Worm (Caenorhabditis elegans) whole organism, mixed stage, embryonic: ENCODE data around the gene K02F6.6.
"Not testable (repeated sequence)": the region's sequence is repeated elsewhere in the genome, so short reads cannot be mapped to it uniquely, and the experiment has no call there.

Experiments used
- bed-3 ChIP-seq: fragments of 200-800 bp; sonication (Bioruptor generic); optimal IDR thresholded peaks from 3 replicates; lab custom pipeline; 2018; ENCODE audit warnings: mild to moderate bottlenecking, missing genetic modification characterization, moderate library complexity, missing compliant biosample characterization
- ceh-39 ChIP-seq: fragments of 150-350 bp; optimal IDR thresholded peaks from 2 replicates; lab custom pipeline; 2014; ENCODE audit warnings: missing biosample characterization, missing genetic modification characterization
- ceh-43 ChIP-seq: fragments of 200-800 bp; sonication (Bioruptor generic); optimal IDR thresholded peaks from 2 replicates; lab custom pipeline; 2018; ENCODE audit warnings: mild to moderate bottlenecking, missing genetic modification characterization, moderate library complexity, missing compliant biosample characterization
- ceh-83 ChIP-seq: fragments of 200-800 bp; sonication (Bioruptor generic); optimal IDR thresholded peaks from 2 replicates; lab custom pipeline; 2018; ENCODE audit warnings: mild to moderate bottlenecking, missing genetic modification characterization, missing compliant biosample characterization
- ces-1 ChIP-seq: fragments of 150-350 bp; optimal IDR thresholded peaks from 2 replicates; lab custom pipeline; 2014; ENCODE audit warnings: missing biosample characterization, missing genetic modification reagents, missing genetic modification characterization
- drap-1 ChIP-seq: fragments of 200-800 bp; sonication (Bioruptor generic); optimal IDR thresholded peaks from 3 replicates; lab custom pipeline; 2018; ENCODE audit warnings: mild to moderate bottlenecking, missing genetic modification characterization, missing compliant biosample characterization
- elt-1 ChIP-seq: sonication (generic microtip); optimal IDR thresholded peaks from 2 replicates; lab custom pipeline; 2017; ENCODE audit warnings: missing genetic modification characterization, mild to moderate bottlenecking, missing compliant biosample characterization, antibody characterized with exemption, moderate library complexity, borderline replicate concordance; ENCODE audit not compliant: insufficient read depth
- flh-1 ChIP-seq: fragments of 200-800 bp; sonication (Bioruptor generic); optimal IDR thresholded peaks from 2 replicates; lab custom pipeline; 2018; ENCODE audit warnings: mild to moderate bottlenecking, missing genetic modification characterization, moderate library complexity, missing compliant biosample characterization
- ham-2 ChIP-seq: fragments of 200-800 bp; sonication (Bioruptor generic); optimal IDR thresholded peaks from 2 replicates; lab custom pipeline; 2018; ENCODE audit warnings: mild to moderate bottlenecking, missing genetic modification characterization, missing compliant biosample characterization
- hlh-1 ChIP-seq: fragments of 150-350 bp; optimal IDR thresholded peaks from 2 replicates; lab custom pipeline; 2014; ENCODE audit warnings: missing biosample characterization, missing genetic modification reagents, missing genetic modification characterization
- lin-13 ChIP-seq: fragments of 150-350 bp; optimal IDR thresholded peaks from 2 replicates; lab custom pipeline; 2014; ENCODE audit warnings: missing biosample characterization, missing genetic modification characterization
- lin-32 ChIP-seq: fragments of 200-800 bp; sonication (Bioruptor generic); optimal IDR thresholded peaks from 2 replicates; lab custom pipeline; 2018; ENCODE audit warnings: mild to moderate bottlenecking, missing genetic modification characterization, missing compliant biosample characterization
- lsy-2 ChIP-seq: fragments of 150-350 bp; optimal IDR thresholded peaks from 2 replicates; lab custom pipeline; 2014; ENCODE audit warnings: missing biosample characterization, missing genetic modification characterization
- mab-5 ChIP-seq: fragments of 150-350 bp; optimal IDR thresholded peaks from 2 replicates; lab custom pipeline; 2014; ENCODE audit warnings: missing biosample characterization, missing genetic modification characterization
- mep-1 ChIP-seq: fragments of 150-350 bp; optimal IDR thresholded peaks from 2 replicates; lab custom pipeline; 2017; ENCODE audit warnings: missing biosample characterization, missing genetic modification reagents, missing genetic modification characterization, inconsistent platforms
- mls-2 ChIP-seq: sonication (generic microtip); optimal IDR thresholded peaks from 2 replicates; lab custom pipeline; 2016; ENCODE audit warnings: mild to moderate bottlenecking, missing genetic modification characterization, moderate library complexity, missing compliant biosample characterization
- nhr-12 ChIP-seq: fragments of 150-350 bp; optimal IDR thresholded peaks from 2 replicates; lab custom pipeline; 2014; ENCODE audit warnings: missing biosample characterization, missing genetic modification characterization
- nhr-2 ChIP-seq: fragments of 150-350 bp; optimal IDR thresholded peaks from 2 replicates; lab custom pipeline; 2014; ENCODE audit warnings: missing biosample characterization, missing genetic modification characterization
- nhr-237 ChIP-seq: fragments of 150-350 bp; optimal IDR thresholded peaks from 2 replicates; lab custom pipeline; 2014; ENCODE audit warnings: missing biosample characterization, missing genetic modification characterization
- nhr-28 ChIP-seq: fragments of 150-350 bp; optimal IDR thresholded peaks from 2 replicates; lab custom pipeline; 2014; ENCODE audit warnings: missing biosample characterization, missing genetic modification characterization
- nhr-76 ChIP-seq: sonication (generic microtip); optimal IDR thresholded peaks from 2 replicates; lab custom pipeline; 2017; ENCODE audit warnings: missing biosample characterization, missing genetic modification characterization
- pha-4 ChIP-seq: fragments of 150-350 bp; optimal IDR thresholded peaks from 2 replicates; lab custom pipeline; 2018; ENCODE audit warnings: missing biosample characterization, missing genetic modification reagents, missing genetic modification characterization
- sem-2 ChIP-seq: fragments of 200-800 bp; sonication (Bioruptor generic); optimal IDR thresholded peaks from 2 replicates; lab custom pipeline; 2018; ENCODE audit warnings: mild to moderate bottlenecking, missing genetic modification characterization, missing compliant biosample characterization
- snpc-4 ChIP-seq: fragments of 150-350 bp; optimal IDR thresholded peaks from 2 replicates; lab custom pipeline; 2014; ENCODE audit warnings: missing biosample characterization, missing genetic modification characterization
- sptf-1 ChIP-seq: sonication (generic microtip); optimal IDR thresholded peaks from 2 replicates; lab custom pipeline; 2017; ENCODE audit warnings: mild to moderate bottlenecking, missing genetic modification characterization, moderate library complexity, missing compliant biosample characterization
- tbx-8 ChIP-seq: fragments of 200-800 bp; sonication (Bioruptor generic); optimal IDR thresholded peaks from 2 replicates; lab custom pipeline; 2018; ENCODE audit warnings: mild to moderate bottlenecking, missing genetic modification characterization, moderate library complexity, missing compliant biosample characterization
- unc-120 ChIP-seq: sonication (generic microtip); optimal IDR thresholded peaks from 2 replicates; lab custom pipeline; 2017; ENCODE audit warnings: missing genetic modification characterization, missing compliant biosample characterization; ENCODE audit not compliant: poor library complexity, severe bottlenecking
- unc-39 ChIP-seq: fragments of 150-350 bp; optimal IDR thresholded peaks from 2 replicates; lab custom pipeline; 2014; ENCODE audit warnings: missing biosample characterization, missing genetic modification characterization
- unc-62 ChIP-seq: fragments of 150-350 bp; optimal IDR thresholded peaks from 2 replicates; lab custom pipeline; 2014; ENCODE audit warnings: missing biosample characterization, missing genetic modification reagents, missing genetic modification characterization
- zip-8 ChIP-seq: fragments of 150-350 bp; optimal IDR thresholded peaks from 2 replicates; lab custom pipeline; 2014; ENCODE audit warnings: missing biosample characterization, missing genetic modification characterization
- ztf-11 ChIP-seq: fragments of 150-350 bp; optimal IDR thresholded peaks from 2 replicates; lab custom pipeline; 2014; ENCODE audit warnings: missing biosample characterization, missing genetic modification characterization

Gene K02F6.6

DNA sequence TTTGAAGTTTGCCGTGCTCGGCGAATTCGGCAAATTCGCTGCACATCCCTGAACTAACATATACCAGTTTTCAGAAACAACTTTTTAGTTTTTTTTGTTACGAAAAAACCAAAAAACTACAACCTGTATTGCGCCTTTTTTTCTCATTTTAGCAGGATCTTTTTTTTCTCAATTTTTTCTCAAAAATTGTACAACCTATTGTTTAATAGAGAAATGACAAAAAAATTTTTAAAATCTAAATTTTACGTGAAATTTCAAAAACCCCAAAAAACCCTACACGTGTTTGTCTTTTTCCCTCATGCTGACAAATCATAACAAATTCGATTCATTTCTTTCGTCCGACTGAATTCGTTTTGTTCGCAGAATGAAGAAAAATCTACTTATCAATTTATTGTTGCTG, 15.3 kb downstream of the K02F6.6 start, which contains the start of gene K02F6.3:
Gene K02F6.3, plus strand, starts transcription at position 301 of the 400 bp plus-strand sequence.
- TF ChIP-seq nhr-28 (tag; lab: Kevin White, UChicago), result no peak
- TF ChIP-seq ceh-83, result no peak
- TF ChIP-seq nhr-237 (tag; lab: Kevin White, UChicago), result no peak
- no peak for TF ChIP-seq unc-62 (GFP tag; lab: Kevin White, UChicago)
- no peak for TF ChIP-seq sem-2
- TF ChIP-seq unc-39, result no peak
- no peak for TF ChIP-seq pha-4 (tag; lab: Kevin White, UChicago)
- no peak for TF ChIP-seq sptf-1 (tag; lab: Kevin White, UChicago)
- no peak for TF ChIP-seq flh-1
- no peak for TF ChIP-seq lin-32 (GFP tag; lab: Kevin White, UChicago)
- TF ChIP-seq ceh-43 (GFP tag; lab: Kevin White, UChicago), result no peak
- TF ChIP-seq nhr-12 (tag; lab: Kevin White, UChicago), result no peak

DNA sequence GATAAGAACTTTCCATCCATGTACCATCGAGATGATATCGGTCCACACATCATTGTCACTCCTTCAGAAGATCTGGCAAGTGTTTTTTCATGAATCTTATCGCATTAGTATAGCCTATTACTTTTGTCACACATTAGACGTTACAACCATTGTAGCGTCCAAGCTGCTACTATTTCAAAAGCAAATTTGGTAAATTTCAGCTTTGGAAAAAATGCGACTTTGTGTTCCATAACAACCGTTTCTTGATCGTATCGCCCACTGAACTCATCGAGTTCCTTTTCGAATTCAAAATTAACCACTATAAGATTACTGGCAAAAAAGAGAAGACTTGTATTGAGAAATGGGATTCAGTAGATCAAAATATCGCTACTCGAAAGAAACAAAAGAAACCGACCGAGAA, 22.4 kb downstream of the K02F6.6 start:
- TF ChIP-seq nhr-12 (tag; lab: Kevin White, UChicago) (no peak), zip-8 (tag; lab: Kevin White, UChicago) (no peak), ceh-83 (no peak), drap-1 (GFP tag; lab: Kevin White, UChicago) (no peak), ceh-39 (tag; lab: Kevin White, UChicago) (no peak), ces-1 (GFP tag; lab: Kevin White, UChicago) (no peak), bed-3 (GFP tag; lab: Kevin White, UChicago) (no peak), unc-120 (no peak), lsy-2 (tag; lab: Kevin White, UChicago) (no peak), snpc-4 (no peak), flh-1 (no peak), elt-1 (tag; lab: Kevin White, UChicago) (no peak), sem-2 (no peak), nhr-76 (no peak)

DNA sequence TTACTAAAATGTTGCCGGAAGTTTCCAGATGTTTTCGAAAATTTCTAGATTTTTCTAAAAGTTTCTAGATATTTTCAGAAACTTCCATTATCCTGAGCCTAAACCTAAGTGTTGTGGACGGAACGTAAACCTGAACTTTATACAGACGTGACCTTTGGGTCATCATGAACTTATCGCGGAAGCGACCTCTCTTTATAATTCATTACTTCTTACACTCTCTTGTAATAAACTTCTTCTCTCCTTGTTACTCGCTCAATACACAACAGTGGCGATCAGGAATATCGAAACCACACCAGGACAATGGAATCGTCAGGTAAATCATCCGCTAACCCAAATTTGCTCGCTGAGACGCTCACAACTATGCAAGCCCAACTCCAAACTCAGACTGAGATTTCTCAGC, 23.1 kb downstream of the K02F6.6 start, which contains the start of gene K02F6.1:
Gene K02F6.1, plus strand, starts transcription at position 301 of the 400 bp plus-strand sequence.
- TF ChIP-seq nhr-12, mls-2, mep-1 (tag; lab: Kevin White, UChicago): not testable (repeated sequence)

DNA sequence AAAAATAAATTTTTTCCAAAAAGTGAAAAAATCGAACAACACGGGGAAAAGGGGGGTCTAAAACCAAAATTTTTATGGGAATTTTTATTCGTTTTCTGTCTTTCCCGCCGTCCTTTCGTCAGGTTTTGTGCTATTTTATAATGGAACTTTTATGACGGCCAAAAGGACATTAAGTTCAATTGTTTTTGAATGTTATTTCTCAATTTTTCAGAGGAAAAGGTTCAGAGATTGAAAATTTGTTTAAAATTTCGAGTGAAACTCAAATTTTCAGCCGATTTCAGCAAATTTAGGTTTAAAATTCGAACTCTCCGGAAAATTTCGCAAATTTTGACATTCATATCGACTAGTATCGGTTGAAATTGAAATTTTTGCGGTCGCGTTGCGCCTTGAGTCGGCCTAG, 33.4 kb downstream of the K02F6.6 start, which contains the start of gene nep-18:
Gene nep-18, minus strand, starts transcription at position 101 of the 400 bp plus-strand sequence.
- TF ChIP-seq nhr-76 (no peak), ham-2 (no peak), hlh-1 (tag; lab: Kevin White, UChicago) (no peak), ceh-39 (tag; lab: Kevin White, UChicago) (no peak), ztf-11 (tag; lab: Kevin White, UChicago) (no peak)

DNA sequence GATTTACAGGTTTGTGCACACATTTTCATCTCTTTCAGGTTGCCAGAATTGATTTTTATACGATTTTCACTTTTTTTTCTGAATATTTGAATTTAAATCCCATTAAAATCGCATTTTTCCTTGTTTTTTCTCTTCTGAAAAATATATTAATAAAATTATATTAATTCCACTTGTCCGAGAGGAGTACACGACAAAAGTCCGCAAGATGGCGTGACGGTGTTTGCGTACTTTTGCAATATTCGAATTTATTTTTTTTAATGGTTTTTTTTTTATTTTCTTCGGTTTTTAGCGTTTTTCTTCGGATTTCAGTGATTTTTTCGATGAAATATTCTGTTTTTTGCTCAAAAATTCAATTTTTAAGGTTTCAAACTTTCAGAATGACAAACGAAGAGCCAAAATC, 34.3 kb downstream of the K02F6.6 start, which contains the start of gene usp-39:
Gene usp-39, plus strand, starts transcription at position 377 of the 400 bp plus-strand sequence.
- TF ChIP-seq mep-1 (tag; lab: Kevin White, UChicago) (peak; percentile 66), ztf-11 (tag; lab: Kevin White, UChicago) (no peak), ceh-43 (GFP tag; lab: Kevin White, UChicago) (no peak), ces-1 (GFP tag; lab: Kevin White, UChicago) (peak; percentile 98), nhr-237 (tag; lab: Kevin White, UChicago) (peak; percentile 65), nhr-28 (tag; lab: Kevin White, UChicago) (no peak), lin-13 (peak; percentile 46), pha-4 (tag; lab: Kevin White, UChicago) (peak; percentile 65), lsy-2 (tag; lab: Kevin White, UChicago) (peak; percentile 80), snpc-4 (no peak), lin-32 (GFP tag; lab: Kevin White, UChicago) (no peak), unc-62 (GFP tag; lab: Kevin White, UChicago) (no peak), ham-2 (no peak), mab-5 (peak; percentile 80), zip-8 (tag; lab: Kevin White, UChicago) (no peak), nhr-2 (no peak), sptf-1 (tag; lab: Kevin White, UChicago) (peak; percentile 25), ceh-39 (tag; lab: Kevin White, UChicago) (no peak), tbx-8 (no peak), mls-2 (tag; lab: Kevin White, UChicago) (no peak), ceh-83 (peak; percentile 26)
- TF ChIP-seq, all 35 proteins: peak for 9
